Worm (Caenorhabditis elegans) whole organism, L4/young adult: Measurements from ENCODE around the gene ZK105.11.

Source experiments
- W03F9.2 ChIP-seq: fragments of 150-350 bp; optimal IDR thresholded peaks from 2 replicates; lab custom pipeline; 2014; ENCODE audit warnings: missing biosample characterization, missing genetic modification characterization
- dao-5 ChIP-seq: sonication (generic microtip); optimal IDR thresholded peaks from 2 replicates; lab custom pipeline; 2016; ENCODE audit warnings: missing genotype, missing genetic modification characterization, moderate library complexity, missing compliant biosample characterization
- him-1 ChIP-seq: sonication (generic microtip); optimal IDR thresholded peaks from 2 replicates; lab custom pipeline; 2016; ENCODE audit warnings: missing genotype, missing genetic modification reagents, missing genetic modification characterization, missing compliant biosample characterization

- TF ChIP-seq him-1 (tag; lab: Kevin White, UChicago) (no peak), dao-5 (tag; lab: Kevin White, UChicago) (no peak), W03F9.2 (no peak)
Measured at ce11 chrV:7745903-7746302, 37.5 kb upstream of the ZK105.11 start.
